Worm (Caenorhabditis elegans) whole organism, L1 larva: ENCODE measurements around the gene fbxa-210.

Experiments
- C04F5.9 ChIP-seq: sonication (generic microtip); optimal IDR thresholded peaks from 2 replicates; lab custom pipeline; 2016; ENCODE audit warnings: missing genetic modification characterization, missing compliant biosample characterization
- C16A3.4 ChIP-seq: fragments of 150-350 bp; optimal IDR thresholded peaks from 2 replicates; lab custom pipeline; 2014; ENCODE audit warnings: missing biosample characterization, missing genetic modification characterization
- F16B12.6 ChIP-seq: fragments of 150-350 bp; optimal IDR thresholded peaks from 2 replicates; lab custom pipeline; 2014; ENCODE audit warnings: missing biosample characterization, missing genetic modification characterization
- Y116A8C.19 ChIP-seq: sonication (generic microtip); optimal IDR thresholded peaks from 2 replicates; lab custom pipeline; 2016; ENCODE audit warnings: missing compliant biosample characterization, missing genetic modification characterization, borderline replicate concordance
- aly-2 ChIP-seq: fragments of 150-350 bp; optimal IDR thresholded peaks from 2 replicates; lab custom pipeline; 2014; ENCODE audit warnings: missing biosample characterization, missing genetic modification characterization
- blmp-1 ChIP-seq: fragments of 150-350 bp; optimal IDR thresholded peaks from 2 replicates; lab custom pipeline; 2014; ENCODE audit warnings: missing biosample characterization, missing genetic modification characterization
- ceh-63 ChIP-seq: fragments of 200-800 bp; sonication (Bioruptor generic); optimal IDR thresholded peaks from 2 replicates; lab custom pipeline; 2018; ENCODE audit warnings: mild to moderate bottlenecking, missing genetic modification characterization, missing compliant biosample characterization
- ceh-82 ChIP-seq, 3 experiments: fragments of 150-350 bp in 1 of 3; sonication (generic microtip) in 2 of 3; optimal IDR thresholded peaks; 2 replicates each; lab custom pipeline; 2014 to 2017; ENCODE audit warnings: missing biosample characterization in 3 of 3, missing genetic modification characterization in 3 of 3
- ceh-88 ChIP-seq: fragments of 200-800 bp; sonication (Bioruptor generic); IDR thresholded peaks from 2 replicates; pipeline ENCODE4 v1.3.6; 2022; ENCODE audit warnings: missing genetic modification characterization, missing compliant biosample characterization
- ceh-90 ChIP-seq: sonication (generic microtip); optimal IDR thresholded peaks from 2 replicates; lab custom pipeline; 2016; ENCODE audit warnings: missing genetic modification characterization, missing compliant biosample characterization
- dpl-1 ChIP-seq, 3 experiments: fragments of 150-350 bp in 2 of 3; sonication (generic microtip) in 1 of 3; optimal IDR thresholded peaks; 2 replicates each; lab custom pipeline; 2014 to 2017; ENCODE audit warnings: missing biosample characterization in 3 of 3, missing genetic modification characterization in 3 of 3, missing genetic modification reagents in 3 of 3
- efl-3 ChIP-seq: fragments of 200-800 bp; sonication (Bioruptor generic); optimal IDR thresholded peaks from 2 replicates; lab custom pipeline; 2018; ENCODE audit warnings: mild to moderate bottlenecking, missing genetic modification characterization, missing compliant biosample characterization
- egl-27 ChIP-seq, 2 experiments: fragments of 150-350 bp in 1 of 2; sonication (generic microtip); optimal IDR thresholded peaks; 3 replicates each; lab custom pipeline; 2017 to 2018; ENCODE audit warnings: missing biosample characterization in 2 of 2, missing genetic modification characterization in 2 of 2, missing genetic modification reagents in 2 of 2
- elt-3 ChIP-seq, 6 experiments: fragments of 150-350 bp in 1 of 6; sonication (generic microtip); optimal IDR thresholded peaks; 2 replicates each; lab custom pipeline; 2017 to 2018; ENCODE audit warnings: missing biosample characterization in 6 of 6, missing genetic modification characterization in 6 of 6, inconsistent platforms in 1 of 6
- fkh-4 ChIP-seq: sonication (generic microtip); optimal IDR thresholded peaks from 2 replicates; lab custom pipeline; 2016; ENCODE audit warnings: missing compliant biosample characterization, missing genetic modification characterization, borderline replicate concordance
- fkh-8 ChIP-seq: sonication (generic microtip); optimal IDR thresholded peaks from 2 replicates; lab custom pipeline; 2016; ENCODE audit warnings: mild to moderate bottlenecking, missing genetic modification characterization, missing compliant biosample characterization
- fos-1 ChIP-seq: fragments of 150-350 bp; optimal IDR thresholded peaks from 2 replicates; lab custom pipeline; 2014; ENCODE audit warnings: missing biosample characterization, missing genetic modification characterization
- hlh-17 ChIP-seq: fragments of 200-800 bp; sonication (Bioruptor generic); optimal IDR thresholded peaks from 2 replicates; lab custom pipeline; 2018; ENCODE audit warnings: missing genetic modification characterization, mild to moderate bottlenecking, missing compliant biosample characterization, moderate library complexity, borderline replicate concordance
- hlh-4 ChIP-seq: sonication (generic microtip); optimal IDR thresholded peaks from 2 replicates; lab custom pipeline; 2016; ENCODE audit warnings: mild to moderate bottlenecking, missing genetic modification characterization, missing compliant biosample characterization
- jun-1 ChIP-seq: fragments of 150-350 bp; optimal IDR thresholded peaks from 2 replicates; lab custom pipeline; 2014; ENCODE audit warnings: missing biosample characterization, missing genetic modification reagents, missing genetic modification characterization
- lin-13 ChIP-seq: fragments of 150-350 bp; optimal IDR thresholded peaks from 2 replicates; lab custom pipeline; 2014; ENCODE audit warnings: missing biosample characterization, missing genetic modification reagents, missing genetic modification characterization
- lin-15B ChIP-seq: fragments of 150-350 bp; sonication (generic microtip); optimal IDR thresholded peaks from 3 replicates; lab custom pipeline; 2014; ENCODE audit warnings: missing biosample characterization, missing genetic modification characterization
- mab-9 ChIP-seq: fragments of 200-800 bp; sonication (Bioruptor generic); IDR thresholded peaks from 2 replicates; pipeline ENCODE4 v1.3.6; 2022; ENCODE audit warnings: missing genetic modification reagents, missing genetic modification characterization, missing compliant biosample characterization
- mdl-1 ChIP-seq, 2 experiments: fragments of 150-350 bp; optimal IDR thresholded peaks; 2 replicates each; lab custom pipeline; 2014 to 2017; ENCODE audit warnings: missing biosample characterization in 2 of 2, missing genetic modification characterization in 2 of 2, inconsistent platforms in 1 of 2
- nhr-11 ChIP-seq: fragments of 150-350 bp; optimal IDR thresholded peaks from 2 replicates; lab custom pipeline; 2014; ENCODE audit warnings: missing biosample characterization, missing genetic modification characterization
- nhr-12 ChIP-seq: sonication (generic microtip); optimal IDR thresholded peaks from 2 replicates; lab custom pipeline; 2017; ENCODE audit warnings: missing biosample characterization, missing genetic modification characterization
- nhr-20 ChIP-seq: sonication (generic microtip); optimal IDR thresholded peaks from 2 replicates; lab custom pipeline; 2016; ENCODE audit warnings: mild to moderate bottlenecking, missing genetic modification characterization, missing compliant biosample characterization
- nhr-237 ChIP-seq: fragments of 150-350 bp; optimal IDR thresholded peaks from 2 replicates; lab custom pipeline; 2014; ENCODE audit warnings: missing biosample characterization, missing genetic modification characterization
- nhr-28 ChIP-seq: fragments of 150-350 bp; optimal IDR thresholded peaks from 2 replicates; lab custom pipeline; 2014; ENCODE audit warnings: missing biosample characterization, missing genetic modification characterization
- nhr-77 ChIP-seq: fragments of 150-350 bp; optimal IDR thresholded peaks from 2 replicates; lab custom pipeline; 2014; ENCODE audit warnings: missing biosample characterization, missing genetic modification characterization
- nhr-90 ChIP-seq: sonication (generic microtip); optimal IDR thresholded peaks from 2 replicates; lab custom pipeline; 2016; ENCODE audit warnings: mild to moderate bottlenecking, missing genetic modification characterization, missing compliant biosample characterization; ENCODE audit not compliant: poor library complexity
- pqm-1 ChIP-seq: sonication (generic microtip); optimal IDR thresholded peaks from 3 replicates; lab custom pipeline; 2017; ENCODE audit warnings: missing biosample characterization, missing genetic modification characterization
- snpc-4 ChIP-seq: fragments of 150-350 bp; optimal IDR thresholded peaks from 2 replicates; lab custom pipeline; 2014; ENCODE audit warnings: missing biosample characterization, missing genetic modification characterization
- sox-4 ChIP-seq: sonication (generic microtip); optimal IDR thresholded peaks from 2 replicates; lab custom pipeline; 2016; ENCODE audit warnings: missing genetic modification characterization, missing compliant biosample characterization
- sup-37 ChIP-seq: fragments of 200-800 bp; sonication (Bioruptor generic); optimal IDR thresholded peaks from 2 replicates; lab custom pipeline; 2018; ENCODE audit warnings: mild to moderate bottlenecking, missing genetic modification characterization, missing compliant biosample characterization
- swsn-7 ChIP-seq: sonication (generic microtip); optimal IDR thresholded peaks from 2 replicates; lab custom pipeline; 2016; ENCODE audit warnings: missing genetic modification characterization, missing compliant biosample characterization
- tbx-2 ChIP-seq: sonication (generic microtip); optimal IDR thresholded peaks from 2 replicates; lab custom pipeline; 2016; ENCODE audit warnings: missing genetic modification characterization, missing compliant biosample characterization
- tlp-1 ChIP-seq: fragments of 150-350 bp; optimal IDR thresholded peaks from 2 replicates; lab custom pipeline; 2014; ENCODE audit warnings: missing biosample characterization, missing genetic modification characterization
- unc-130 ChIP-seq: fragments of 150-350 bp; optimal IDR thresholded peaks from 2 replicates; lab custom pipeline; 2017; ENCODE audit warnings: missing biosample characterization, missing genetic modification characterization, inconsistent platforms
- unc-62 ChIP-seq: fragments of 150-350 bp; optimal IDR thresholded peaks from 2 replicates; lab custom pipeline; 2014; ENCODE audit warnings: missing biosample characterization, missing genetic modification reagents, missing genetic modification characterization
- unc-98 ChIP-seq: fragments of 200-800 bp; sonication (Bioruptor generic); IDR thresholded peaks from 2 replicates; pipeline ENCODE4 v1.3.6; 2022; ENCODE audit warnings: missing genetic modification characterization, missing compliant biosample characterization
- xbp-1 ChIP-seq: sonication (generic microtip); optimal IDR thresholded peaks from 2 replicates; lab custom pipeline; 2016; ENCODE audit warnings: missing genetic modification characterization, missing compliant biosample characterization
- zag-1 ChIP-seq: fragments of 150-350 bp; optimal IDR thresholded peaks from 2 replicates; lab custom pipeline; 2014; ENCODE audit warnings: missing biosample characterization, missing genetic modification characterization
- zip-4 ChIP-seq: fragments of 200-800 bp; sonication (Bioruptor generic); optimal IDR thresholded peaks from 2 replicates; lab custom pipeline; 2018; ENCODE audit warnings: mild to moderate bottlenecking, missing genetic modification characterization, moderate library complexity, missing compliant biosample characterization
- ztf-11 ChIP-seq, 2 experiments: sonication (generic microtip); optimal IDR thresholded peaks; 2 replicates each; lab custom pipeline; 2016 to 2017; ENCODE audit warnings: missing genetic modification characterization in 2 of 2, missing biosample characterization in 1 of 2, missing compliant biosample characterization in 1 of 2

Gene fbxa-210

DNA sequence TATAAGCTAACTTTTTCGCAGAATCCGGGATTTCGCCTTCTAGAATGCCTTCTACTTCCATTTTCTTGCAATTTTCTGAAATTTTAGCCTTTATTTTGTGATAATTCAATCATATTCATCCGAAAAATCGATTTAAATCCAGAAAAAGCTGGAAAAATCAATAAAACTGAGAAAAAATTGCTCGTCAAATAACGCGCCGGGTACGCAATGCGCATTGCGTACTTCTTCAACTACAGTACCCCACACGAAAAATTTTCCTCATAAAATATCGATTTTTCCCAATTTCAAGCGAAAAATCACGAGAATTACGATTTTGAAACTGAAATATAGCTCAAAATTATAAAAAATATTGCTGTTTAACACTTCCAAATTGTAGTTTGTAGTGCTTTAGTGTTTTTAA, 5.9 kb downstream of the fbxa-210 start, which contains the start of gene Y37H2A.12:
TSS of gene Y37H2A.12 (minus strand) at position 81 of the 400 bp plus-strand sequence.
- no peak for TF ChIP-seq mdl-1 (tag; optimal IDR thresholded peaks at IDR 0.05; lab: Kevin White, UChicago)
- no peak for TF ChIP-seq tlp-1 (tag; lab: Kevin White, UChicago)
- no peak for TF ChIP-seq unc-130
- no peak for TF ChIP-seq nhr-11 (tag; lab: Kevin White, UChicago)
- TF ChIP-seq Y116A8C.19 (tag; lab: Kevin White, UChicago) = no peak
- no peak for TF ChIP-seq lin-13 (GFP tag; lab: Kevin White, UChicago)
- TF ChIP-seq ceh-82 (tag; optimal IDR thresholded peaks at IDR 0.05; lab: Kevin White, UChicago) = no peak
- TF ChIP-seq xbp-1 (tag; lab: Kevin White, UChicago) = no peak
- TF ChIP-seq mab-9 (GFP tag; lab: Robert Waterston, UW) = no peak
- TF ChIP-seq ceh-63 (GFP tag; lab: Kevin White, UChicago) = no peak
- no peak for TF ChIP-seq hlh-17 (GFP tag; lab: Kevin White, UChicago)
- TF ChIP-seq hlh-4 (tag; lab: Kevin White, UChicago) = no peak
- no peak for TF ChIP-seq elt-3 (tag; optimal IDR thresholded peaks at IDR 0.05; lab: Kevin White, UChicago)
- no peak for TF ChIP-seq zip-4
- TF ChIP-seq aly-2 (tag; lab: Kevin White, UChicago) = no peak
- TF ChIP-seq nhr-20 (tag; lab: Kevin White, UChicago) = no peak
- TF ChIP-seq snpc-4 = no peak
- no peak for TF ChIP-seq efl-3 (GFP tag; lab: Kevin White, UChicago)
- TF ChIP-seq swsn-7 = no peak
- no peak for TF ChIP-seq tbx-2 (tag; lab: Kevin White, UChicago)

DNA sequence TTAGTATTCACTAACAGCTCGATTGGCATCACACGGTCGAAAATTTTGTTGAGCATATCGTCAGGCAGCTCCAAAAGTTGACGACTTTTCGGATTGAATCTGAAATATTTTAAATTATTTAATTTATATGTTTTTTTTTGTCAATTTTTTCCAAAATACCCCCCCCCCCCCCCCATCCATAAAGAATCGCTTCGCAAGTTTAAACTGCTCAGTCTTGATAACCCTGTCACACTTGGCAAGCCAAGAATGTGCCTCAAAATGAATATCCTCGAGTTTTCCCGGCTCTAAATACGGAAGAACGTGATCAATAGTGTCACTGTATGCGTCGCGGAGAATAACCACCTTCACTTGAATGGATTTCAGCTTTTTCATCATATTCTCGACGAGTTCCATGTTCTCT, 8.0 kb downstream of the fbxa-210 start, which contains the start of gene Y37H2A.18:
TSS of gene Y37H2A.18 (minus strand) at position 101 of the 400 bp plus-strand sequence.
- TF ChIP-seq mab-9 (GFP tag; lab: Robert Waterston, UW) (no peak), nhr-28 (tag; lab: Kevin White, UChicago) (no peak)

DNA sequence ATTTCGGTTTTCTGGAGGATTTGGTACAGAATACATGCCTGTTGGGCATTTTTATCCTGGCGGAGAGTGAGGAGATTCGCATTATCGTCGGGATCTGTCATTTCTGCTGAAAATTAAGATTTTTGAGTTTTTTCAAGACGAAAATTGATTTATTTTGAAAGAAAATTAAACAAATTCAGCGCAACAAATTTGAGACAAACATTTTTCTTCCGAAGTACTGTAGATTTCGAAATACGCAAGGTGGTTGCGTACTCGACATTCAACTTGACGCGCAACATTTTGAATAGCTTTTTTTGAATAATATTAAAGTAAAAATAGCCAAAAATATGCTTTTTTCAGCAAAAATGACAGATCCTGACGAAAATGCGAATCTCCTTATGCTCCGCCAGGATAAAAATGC, 9.2 kb downstream of the fbxa-210 start, which contains the start of gene Y37H2A.7:
TSS of gene Y37H2A.7 (minus strand) at position 101 of the 400 bp plus-strand sequence.
- TF ChIP-seq lin-15B (tag; lab: Kevin White, UChicago) (no peak), jun-1 (tag; lab: Kevin White, UChicago) (no peak), ceh-63 (GFP tag; lab: Kevin White, UChicago) (no peak), C16A3.4 (tag; lab: Kevin White, UChicago) (no peak), unc-98 (no peak), nhr-12 (tag; lab: Kevin White, UChicago) (no peak), ztf-11 (tag; optimal IDR thresholded peaks at IDR 0.05; lab: Kevin White, UChicago) (no peak), egl-27 (tag; optimal IDR thresholded peaks at IDR 0.05; lab: Kevin White, UChicago) (no peak), F16B12.6 (tag; lab: Kevin White, UChicago) (no peak), nhr-237 (tag; lab: Kevin White, UChicago) (no peak), sup-37 (no peak), blmp-1 (tag; lab: Kevin White, UChicago) (no peak), zag-1 (tag; lab: Kevin White, UChicago) (no peak), nhr-20 (tag; lab: Kevin White, UChicago) (no peak), pqm-1 (tag; lab: Kevin White, UChicago) (no peak), ceh-82 (tag; optimal IDR thresholded peaks at IDR 0.05; lab: Kevin White, UChicago) (no peak), C04F5.9 (tag; lab: Kevin White, UChicago) (no peak)

DNA sequence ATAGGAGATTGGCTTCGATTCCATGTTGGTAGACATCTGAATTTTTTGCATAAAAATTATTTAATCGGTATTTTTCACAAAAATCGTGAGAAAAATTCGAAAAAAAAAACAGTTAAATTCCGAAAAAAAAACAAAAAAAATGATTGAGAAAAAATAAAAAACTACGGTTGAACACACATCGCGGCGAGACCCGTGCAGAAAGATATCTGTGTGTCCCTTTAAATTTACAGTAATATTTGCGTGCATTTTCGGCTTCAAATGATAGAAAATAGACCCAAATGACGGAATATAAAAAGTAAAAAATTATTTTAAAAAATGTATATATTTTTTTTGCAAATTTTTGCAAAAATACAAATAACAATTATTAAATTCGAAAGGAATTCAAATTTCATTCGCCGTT, 12.5 kb downstream of the fbxa-210 start:
- TF ChIP-seq nhr-90 (tag; lab: Kevin White, UChicago) (no peak), dpl-1 (GFP tag; optimal IDR thresholded peaks at IDR 0.05; lab: Kevin White, UChicago) (no peak), aly-2 (tag; lab: Kevin White, UChicago) (no peak), tbx-2 (tag; lab: Kevin White, UChicago) (no peak), Y116A8C.19 (tag; lab: Kevin White, UChicago) (no peak), unc-98 (no peak), sox-4 (no peak), hlh-17 (GFP tag; lab: Kevin White, UChicago) (no peak), ceh-90 (tag; lab: Kevin White, UChicago) (no peak), fkh-8 (tag; lab: Kevin White, UChicago) (no peak), fos-1 (tag; lab: Kevin White, UChicago) (no peak), nhr-77 (tag; lab: Kevin White, UChicago) (no peak), ceh-63 (GFP tag; lab: Kevin White, UChicago) (no peak), F16B12.6 (tag; lab: Kevin White, UChicago) (no peak), fkh-4 (tag; lab: Kevin White, UChicago) (no peak), unc-62 (GFP tag; lab: Kevin White, UChicago) (no peak), ceh-88 (GFP tag; lab: Robert Waterston, UW) (no peak)
